Worm (Caenorhabditis elegans): ENCODE results near the gene Y4C6B.4.

ce11 chrIV:5288932-5289331 lies 37.3 kb upstream of the Y4C6B.4 start:
- TF ChIP-seq dmd-4 (tag; optimal IDR thresholded peaks at IDR 0.05; ENCODE audit: borderline replicate concordance) (no peak), ceh-14 (tag; optimal IDR thresholded peaks at IDR 0.05) (no peak), ztf-16 (tag; optimal IDR thresholded peaks at IDR 0.05) (no peak), ceh-31 (tag; optimal IDR thresholded peaks at IDR 0.05) (no peak), lim-6 (tag; optimal IDR thresholded peaks at IDR 0.05) (no peak), hlh-8 (tag; optimal IDR thresholded peaks at IDR 0.05) (no peak), elt-4 (tag; optimal IDR thresholded peaks at IDR 0.05) (no peak), ceh-48 (tag; optimal IDR thresholded peaks at IDR 0.05) (no peak), pag-3 (tag; optimal IDR thresholded peaks at IDR 0.05; ENCODE audit: borderline replicate concordance) (no peak), K09A11.1 (tag; optimal IDR thresholded peaks at IDR 0.05; ENCODE audit: insufficient read depth) (no peak), pros-1 (tag; optimal IDR thresholded peaks at IDR 0.05) (no peak), pqm-1 (tag; optimal IDR thresholded peaks at IDR 0.05) (no peak), ama-1 (optimal IDR thresholded peaks at IDR 0.05) (no peak)

Data from whole organism, late embryonic.